Fruit fly (Drosophila melanogaster) whole organism, prepupa: ENCODE results near the gene rogdi.

Experiments used
- Blimp-1 ChIP-seq: fragments of 200-800 bp; sonication (Bioruptor generic); optimal IDR thresholded peaks from 3 replicates; lab custom pipeline; 2017; ENCODE audit warnings: missing biosample characterization, missing genetic modification characterization, mild to moderate bottlenecking, moderate library complexity, missing genetic modification reagents
- CG10669 ChIP-seq: fragments of 200-800 bp; sonication (Bioruptor generic); optimal IDR thresholded peaks from 3 replicates; lab custom pipeline; 2018; ENCODE audit warnings: missing biosample characterization, mild to moderate bottlenecking, missing genetic modification characterization, moderate library complexity
- CG11294 ChIP-seq: fragments of 200-800 bp; sonication (Bioruptor generic); IDR thresholded peaks from 2 replicates; pipeline ENCODE4 v1.3.6; 2022; ENCODE audit warnings: missing biosample characterization, missing genetic modification characterization
- CG11762 ChIP-seq: fragments of 200-800 bp; sonication (Bioruptor generic); optimal IDR thresholded peaks from 3 replicates; lab custom pipeline; 2016; ENCODE audit warnings: missing biosample characterization, missing genetic modification characterization; ENCODE audit not compliant: insufficient read depth
- CG3032 ChIP-seq: fragments of 200-800 bp; optimal IDR thresholded peaks from 2 replicates; lab custom pipeline; 2019; ENCODE audit warnings: missing biosample characterization, mild to moderate bottlenecking, missing genetic modification characterization, moderate library complexity
- CG31627 ChIP-seq: fragments of 200-800 bp; sonication (Bioruptor generic); optimal IDR thresholded peaks from 3 replicates; lab custom pipeline; 2016; ENCODE audit warnings: missing biosample characterization, missing genetic modification characterization
- CG4318 ChIP-seq: fragments of 200-800 bp; sonication (Bioruptor generic); optimal IDR thresholded peaks from 3 replicates; lab custom pipeline; 2017; ENCODE audit warnings: missing biosample characterization, mild to moderate bottlenecking, missing genetic modification characterization
- CG6792 ChIP-seq: fragments of 200-800 bp; sonication (Bioruptor generic); optimal IDR thresholded peaks from 3 replicates; lab custom pipeline; 2016; ENCODE audit warnings: missing biosample characterization, missing genetic modification characterization
- CG6808 ChIP-seq: fragments of 200-800 bp; sonication (Bioruptor generic); optimal IDR thresholded peaks from 3 replicates; lab custom pipeline; 2017; ENCODE audit warnings: missing biosample characterization, missing genetic modification characterization, mild to moderate bottlenecking, moderate library complexity, missing genetic modification reagents
- CG7368 ChIP-seq: fragments of 200-800 bp; sonication (Bioruptor generic); optimal IDR thresholded peaks from 3 replicates; lab custom pipeline; 2016; ENCODE audit warnings: missing biosample characterization, missing genetic modification characterization
- CG8632 ChIP-seq: fragments of 200-800 bp; sonication (Bioruptor generic); optimal IDR thresholded peaks from 3 replicates; lab custom pipeline; 2016; ENCODE audit warnings: missing biosample characterization, missing genetic modification characterization
- CG9139 ChIP-seq: fragments of 200-800 bp; sonication (Bioruptor generic); optimal IDR thresholded peaks from 3 replicates; lab custom pipeline; 2017; ENCODE audit warnings: missing biosample characterization, mild to moderate bottlenecking, missing genetic modification characterization
- Eip75B ChIP-seq: fragments of 200-800 bp; sonication (Bioruptor generic); optimal IDR thresholded peaks from 3 replicates; lab custom pipeline; 2016; ENCODE audit warnings: missing biosample characterization, missing genetic modification characterization
- Eip78C ChIP-seq: fragments of 200-800 bp; sonication (Bioruptor generic); peaks from one replicate; lab custom pipeline; 2016; ENCODE audit warnings: missing biosample characterization, missing genetic modification characterization
- Hr38 ChIP-seq: sonication (Bioruptor generic); optimal IDR thresholded peaks from 2 replicates; lab custom pipeline; 2016; ENCODE audit warnings: missing biosample characterization, missing genetic modification characterization
- Hr4 ChIP-seq: fragments of 200-800 bp; sonication (Bioruptor generic); optimal IDR thresholded peaks from 3 replicates; lab custom pipeline; 2016; ENCODE audit warnings: missing biosample characterization, missing genetic modification characterization
- Lpt ChIP-seq: fragments of 200-800 bp; sonication (Bioruptor generic); optimal IDR thresholded peaks from 3 replicates; lab custom pipeline; 2016; ENCODE audit warnings: missing biosample characterization, missing genetic modification characterization
- OdsH ChIP-seq: fragments of 200-800 bp; sonication (Bioruptor generic); optimal IDR thresholded peaks from 3 replicates; lab custom pipeline; 2016; ENCODE audit warnings: missing biosample characterization, missing genetic modification characterization
- Sox102F ChIP-seq: fragments of 200-800 bp; sonication (Bioruptor generic); optimal IDR thresholded peaks from 2 replicates; lab custom pipeline; 2016; ENCODE audit warnings: missing biosample characterization, mild to moderate bottlenecking, missing genetic modification characterization
- Sox14 ChIP-seq: fragments of 200-800 bp; sonication (Bioruptor generic); optimal IDR thresholded peaks from 3 replicates; lab custom pipeline; 2016; ENCODE audit warnings: missing biosample characterization, missing genetic modification characterization
- achi ChIP-seq: fragments of 200-800 bp; sonication (Bioruptor generic); optimal IDR thresholded peaks from 3 replicates; lab custom pipeline; 2016; ENCODE audit warnings: missing biosample characterization, missing genetic modification characterization
- acj6 ChIP-seq: fragments of 200-800 bp; sonication (Bioruptor generic); optimal IDR thresholded peaks from 3 replicates; lab custom pipeline; 2016; ENCODE audit warnings: missing biosample characterization, missing genetic modification characterization
- dsx ChIP-seq: fragments of 200-800 bp; optimal IDR thresholded peaks from 3 replicates; lab custom pipeline; 2019; ENCODE audit warnings: missing biosample characterization, mild to moderate bottlenecking, missing genetic modification characterization, moderate library complexity; ENCODE audit not compliant: poor library complexity, severe bottlenecking
- esn ChIP-seq: fragments of 200-800 bp; sonication (Bioruptor generic); optimal IDR thresholded peaks from 2 replicates; lab custom pipeline; 2016; ENCODE audit warnings: missing biosample characterization, mild to moderate bottlenecking, missing genetic modification characterization, moderate library complexity
- fd85E ChIP-seq: fragments of 200-800 bp; sonication (Bioruptor generic); optimal IDR thresholded peaks from 3 replicates; lab custom pipeline; 2016; ENCODE audit warnings: missing biosample characterization, missing genetic modification characterization
- fkh ChIP-seq: fragments of 200-800 bp; sonication (Bioruptor generic); optimal IDR thresholded peaks from 3 replicates; lab custom pipeline; 2017; ENCODE audit warnings: missing biosample characterization, mild to moderate bottlenecking, missing genetic modification characterization, moderate library complexity
- lz ChIP-seq: fragments of 200-800 bp; sonication (Bioruptor generic); optimal IDR thresholded peaks from 3 replicates; lab custom pipeline; 2016; ENCODE audit warnings: missing biosample characterization, missing genetic modification characterization
- net ChIP-seq: fragments of 200-800 bp; sonication (Bioruptor generic); optimal IDR thresholded peaks from 3 replicates; lab custom pipeline; 2016; ENCODE audit warnings: missing biosample characterization, missing genetic modification characterization
- spab ChIP-seq: fragments of 200-800 bp; sonication (Bioruptor generic); optimal IDR thresholded peaks from 2 replicates; lab custom pipeline; 2017; ENCODE audit warnings: missing biosample characterization, mild to moderate bottlenecking, missing genetic modification characterization, missing genetic modification reagents
- ss ChIP-seq, 2 experiments: fragments of 200-800 bp; sonication (Bioruptor generic); optimal IDR thresholded peaks; 2 replicates in 1 of 2; 3 replicates in 1 of 2; lab custom pipeline; 2017 to 2018; ENCODE audit warnings: mild to moderate bottlenecking in 2 of 2, missing biosample characterization in 2 of 2, missing genetic modification characterization in 2 of 2, moderate library complexity in 1 of 2
- topi ChIP-seq: fragments of 200-800 bp; sonication (Bioruptor generic); optimal IDR thresholded peaks from 3 replicates; lab custom pipeline; 2016; ENCODE audit warnings: missing biosample characterization, missing genetic modification characterization
- vri ChIP-seq: fragments of 200-800 bp; sonication (Bioruptor generic); optimal IDR thresholded peaks from 3 replicates; lab custom pipeline; 2016; ENCODE audit warnings: missing biosample characterization, mild to moderate bottlenecking, missing genetic modification characterization

rogdi gene

DNA sequence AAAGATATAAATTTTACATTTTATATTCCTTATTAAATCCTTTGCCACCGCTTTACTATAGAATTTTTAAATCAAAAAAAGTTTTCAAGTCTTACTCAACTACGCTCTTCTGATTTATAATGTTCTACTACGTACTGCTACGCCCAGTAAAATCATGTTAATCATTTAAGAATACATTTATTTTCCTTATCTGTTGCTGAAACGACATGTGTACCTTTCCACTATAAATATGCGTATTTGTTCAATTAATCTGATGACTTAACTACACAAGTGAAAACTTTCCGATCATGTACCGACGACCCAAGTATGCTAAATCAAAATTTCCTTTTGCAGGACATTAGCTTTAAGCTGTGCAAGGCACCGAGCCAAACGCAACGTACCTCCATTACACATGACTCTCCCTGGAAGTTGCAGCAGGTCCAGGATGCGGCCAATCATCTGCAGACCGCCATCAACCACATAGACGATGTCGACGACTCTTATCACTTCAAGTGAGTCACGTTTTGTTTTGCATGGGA is 3.1 kb downstream of the rogdi start:
- TF ChIP-seq fd85E (GFP tag; lab: Kevin White, UChicago) = no peak
- no peak for TF ChIP-seq Sox102F (GFP tag; lab: Kevin White, UChicago)
- peak; percentile 27 for TF ChIP-seq CG9139 (GFP tag; lab: Kevin White, UChicago)
- peak; percentile 69 for TF ChIP-seq Eip78C (GFP tag; lab: Kevin White, UChicago)
- peak; percentile 5 for TF ChIP-seq CG6808 (GFP tag; lab: Kevin White, UChicago)
- TF ChIP-seq CG10669 (GFP tag; lab: Kevin White, UChicago) = peak; percentile 38
- TF ChIP-seq CG8632 (GFP tag; lab: Kevin White, UChicago) = peak; percentile 5
- TF ChIP-seq spab (GFP tag; lab: Kevin White, UChicago) = peak; percentile 17
- TF ChIP-seq ss (GFP tag; optimal IDR thresholded peaks at IDR 0.05; lab: Kevin White, UChicago) = peak in 1 of 2 experiments; percentile 45

DNA sequence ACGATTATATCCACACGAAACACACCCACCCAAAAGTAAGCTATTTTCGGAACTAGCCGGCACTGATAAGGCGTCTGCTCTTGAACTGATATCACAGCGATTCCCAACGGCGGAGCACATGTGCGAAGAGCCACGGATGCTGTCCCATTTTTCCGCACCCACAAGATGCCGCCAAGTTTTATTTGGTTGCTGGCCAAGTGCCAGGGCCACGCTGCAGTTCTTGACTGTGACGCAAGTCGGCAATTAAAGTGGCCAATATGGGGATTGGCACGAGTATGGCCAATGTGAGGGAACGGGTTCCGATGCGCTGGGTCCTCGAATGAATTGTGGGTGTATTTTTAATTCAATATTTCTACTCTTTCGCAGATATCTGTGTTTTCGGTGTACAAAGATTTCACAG is 4.6 kb downstream of the rogdi start:
- peak; percentile 33 for TF ChIP-seq Eip78C (GFP tag; lab: Kevin White, UChicago)
- TF ChIP-seq CG10669 (GFP tag; lab: Kevin White, UChicago) = no peak

DNA sequence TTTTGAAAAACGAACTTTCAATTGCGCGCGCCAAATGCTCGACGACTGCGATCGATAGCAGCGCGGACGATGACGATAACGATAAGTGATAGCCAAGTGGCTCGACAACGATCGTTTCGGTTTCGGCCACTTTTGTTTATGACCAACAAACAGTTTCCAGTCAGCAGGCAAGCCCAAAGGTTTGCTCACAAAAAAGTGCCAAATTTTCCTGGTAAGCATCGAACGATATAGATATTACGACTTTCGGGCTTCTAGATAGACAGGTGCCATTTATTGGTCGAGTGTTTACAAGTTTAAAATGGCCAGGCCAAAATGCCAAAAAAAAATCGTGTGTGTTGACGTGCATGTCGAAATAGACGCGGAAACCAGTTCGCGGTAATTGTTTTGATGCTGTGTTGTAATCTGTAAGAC is 6.2 kb downstream of the rogdi start, which contains the start of gene CG7724:
Gene CG7724, plus strand, starts transcription at position 147 of the 411 bp plus-strand sequence.
- TF ChIP-seq ss (GFP tag; optimal IDR thresholded peaks at IDR 0.05; lab: Kevin White, UChicago) = peak in 1 of 2 experiments; percentile 3
- peak; percentile 70 for TF ChIP-seq Eip78C (GFP tag; lab: Kevin White, UChicago)
- TF ChIP-seq fkh (GFP tag; lab: Kevin White, UChicago) = no peak
- TF ChIP-seq dsx = peak; percentile 19
- TF ChIP-seq achi (GFP tag; lab: Kevin White, UChicago) = no peak
- TF ChIP-seq Sox14 (GFP tag; lab: Kevin White, UChicago) = no peak
- no peak for TF ChIP-seq CG31627
- no peak for TF ChIP-seq CG8632 (GFP tag; lab: Kevin White, UChicago)
- peak; percentile 26 for TF ChIP-seq vri (GFP tag; lab: Kevin White, UChicago)
- no peak for TF ChIP-seq OdsH (GFP tag; lab: Kevin White, UChicago)
- no peak for TF ChIP-seq CG11294 (GFP tag; lab: Robert Waterston, UW)

DNA sequence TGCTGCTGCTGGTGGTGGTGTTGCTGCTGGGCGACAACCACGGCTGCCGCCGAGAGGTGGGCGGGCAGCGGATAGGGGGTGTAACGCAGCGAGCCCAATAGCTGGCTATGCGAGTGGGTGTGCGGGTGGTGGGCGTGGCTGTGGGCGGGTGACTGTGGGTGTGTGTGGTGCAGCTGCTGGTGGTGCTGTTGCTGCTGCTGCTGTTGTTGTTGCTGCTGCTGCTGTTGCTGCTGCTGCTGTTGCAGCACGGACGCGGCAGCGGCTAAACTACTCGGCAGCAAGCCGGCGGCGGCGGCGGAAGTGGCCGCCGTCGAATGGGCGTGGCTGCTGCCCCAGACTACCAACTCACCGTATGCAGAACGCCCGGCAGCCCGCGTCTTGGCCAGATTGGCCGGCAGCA is 28.0 kb downstream of the rogdi start:
- TF ChIP-seq Blimp-1 (GFP tag; lab: Kevin White, UChicago) (no peak), Hr38 (GFP tag; lab: Kevin White, UChicago) (no peak), net (GFP tag; lab: Kevin White, UChicago) (no peak), CG7368 (GFP tag; lab: Kevin White, UChicago) (no peak), topi (GFP tag; lab: Kevin White, UChicago) (no peak), CG3032 (no peak), CG4318 (GFP tag; lab: Kevin White, UChicago) (no peak), acj6 (GFP tag; lab: Kevin White, UChicago) (no peak), ss (GFP tag; optimal IDR thresholded peaks at IDR 0.05; lab: Kevin White, UChicago) (no peak), Hr4 (GFP tag; lab: Kevin White, UChicago) (no peak), Eip78C (GFP tag; lab: Kevin White, UChicago) (no peak), CG31627 (no peak), Lpt (no peak), CG11762 (no peak), esn (GFP tag; lab: Kevin White, UChicago) (no peak), Eip75B (GFP tag; lab: Kevin White, UChicago) (no peak), CG6792 (no peak), lz (GFP tag; lab: Kevin White, UChicago) (no peak), Sox102F (GFP tag; lab: Kevin White, UChicago) (no peak)
